ENCODE assay signal across 1 fruit fly cellular context in genomic region chr3R:8354458-8354857, dm6.
TF ChIP-seq lines count a peak whose summit lies in the region.

No protein-coding gene starts in this region.

TF ChIP-seq in whole organism, embryonic, 481 proteins besides CTCF, POLR2A, EP300 and RAD21 (continued from another document):
- TF ChIP-seq CG31224 (GFP tag; IDR thresholded peaks at IDR 0.05; lab: Robert Waterston, UW) (peak; percentile 40; the same call in 1 of the 2 replicates), Ada2b (GFP tag; IDR thresholded peaks at IDR 0.05; lab: Robert Waterston, UW) (peak; percentile 73), bigmax (GFP tag; optimal IDR thresholded peaks at IDR 0.05; lab: Kevin White, UChicago) (no peak), CG7372 (GFP tag; IDR thresholded peaks at IDR 0.05; lab: Robert Waterston, UW) (peak; percentile 9; the same call in 1 of the 2 replicates), Neu2 (GFP tag; optimal IDR thresholded peaks at IDR 0.05; lab: Kevin White, UChicago; ENCODE audit: borderline replicate concordance) (no peak), ftz-f1 (GFP tag; optimal IDR thresholded peaks at IDR 0.05; lab: Kevin White, UChicago) (peak; percentile 1), CG9215 (GFP tag; IDR thresholded peaks at IDR 0.05; lab: Robert Waterston, UW) (peak; percentile 21; the same call in 1 of the 2 replicates), bab2 (GFP tag; optimal IDR thresholded peaks at IDR 0.05; lab: Kevin White, UChicago) (peak; percentile 16), E2f2 (GFP tag; IDR thresholded peaks at IDR 0.05; lab: Robert Waterston, UW) (peak; percentile 28; the same call in 1 of the 2 replicates), CG18599 (GFP tag; optimal IDR thresholded peaks at IDR 0.05; lab: Kevin White, UChicago) (peak; percentile 67), CG8478 (optimal IDR thresholded peaks at IDR 0.05; lab: Kevin White, UChicago) (no peak), CG9932 (GFP tag; IDR thresholded peaks at IDR 0.05; lab: Robert Waterston, UW) (peak; percentile 71), jumu (GFP tag; optimal IDR thresholded peaks at IDR 0.05; lab: Kevin White, UChicago) (no peak), CG14667 (GFP tag; IDR thresholded peaks at IDR 0.05; lab: Robert Waterston, UW) (peak; percentile 55; the same call in 1 of the 2 replicates), CG10462 (GFP tag; optimal IDR thresholded peaks at IDR 0.05; lab: Kevin White, UChicago) (no peak), CG2889 (GFP tag; IDR thresholded peaks at IDR 0.05; lab: Robert Waterston, UW) (no peak; the same call in 2 of the 3 replicates), nerfin-1 (tag; optimal IDR thresholded peaks at IDR 0.05; lab: Kevin White, UChicago) (peak; percentile 16), Chrac-16 (GFP tag; optimal IDR thresholded peaks at IDR 0.05; lab: Kevin White, UChicago) (peak; percentile 10), CG10543 (GFP tag; optimal IDR thresholded peaks at IDR 0.05; lab: Kevin White, UChicago) (peak; percentile 1), CG10267 (tag; optimal IDR thresholded peaks at IDR 0.05; lab: Kevin White, UChicago) (peak; percentile 1), HLH54F (GFP tag; optimal IDR thresholded peaks at IDR 0.05; lab: Kevin White, UChicago) (peak; percentile 2), ind (GFP tag; optimal IDR thresholded peaks at IDR 0.05; lab: Kevin White, UChicago) (peak; percentile 40), row (GFP tag; IDR thresholded peaks at IDR 0.05; lab: Robert Waterston, UW) (peak; percentile 77), CG4282 (GFP tag; optimal IDR thresholded peaks at IDR 0.05; lab: Kevin White, UChicago) (no peak), CG32532 (GFP tag; IDR thresholded peaks at IDR 0.05; lab: Robert Waterston, UW) (peak; percentile 73), MTF-1 (GFP tag; optimal IDR thresholded peaks at IDR 0.05; lab: Kevin White, UChicago; ENCODE audit: borderline replicate concordance) (peak; percentile 21), Poxn (GFP tag; IDR thresholded peaks at IDR 0.05; lab: Robert Waterston, UW) (0 out of 2 replicates have a peak, but pooled peaks have one; percentile 14), Ravus (GFP tag; IDR thresholded peaks at IDR 0.05; lab: Robert Waterston, UW) (peak; percentile 59), sug (tag; optimal IDR thresholded peaks at IDR 0.05; lab: Kevin White, UChicago) (peak; percentile 73), vfl (GFP tag; optimal IDR thresholded peaks at IDR 0.05; lab: Kevin White, UChicago) (peak; percentile 10), gce (GFP tag; IDR thresholded peaks at IDR 0.05; lab: Robert Waterston, UW) (peak; percentile 69; the same call in 2 of the 3 replicates), Rx (GFP tag; IDR thresholded peaks at IDR 0.05; lab: Robert Waterston, UW) (peak; percentile 61), sob (GFP tag; IDR thresholded peaks at IDR 0.05; lab: Robert Waterston, UW) (peak; percentile 62), CG7745 (tag; optimal IDR thresholded peaks at IDR 0.05; lab: Kevin White, UChicago) (no peak), D19A (tag; optimal IDR thresholded peaks at IDR 0.05; lab: Kevin White, UChicago) (peak; percentile 25), CG14014 (GFP tag; IDR thresholded peaks at IDR 0.05; lab: Robert Waterston, UW) (peak; percentile 59; the same call in 1 of the 2 replicates), CG7839 (tag; optimal IDR thresholded peaks at IDR 0.05; lab: Kevin White, UChicago) (peak; percentile 57), bsh (GFP tag; optimal IDR thresholded peaks at IDR 0.05; lab: Kevin White, UChicago) (peak in 1 of 2 experiments; percentile 55), CG14710 (tag; optimal IDR thresholded peaks at IDR 0.05; lab: Kevin White, UChicago) (no peak), Nf-YC (tag; optimal IDR thresholded peaks at IDR 0.05; lab: Kevin White, UChicago) (no peak), ken (GFP tag; IDR thresholded peaks at IDR 0.05; lab: Robert Waterston, UW) (0 out of 3 replicates have a peak, but pooled peaks have one; percentile 57), E2f1 (GFP tag; IDR thresholded peaks at IDR 0.05; lab: Robert Waterston, UW) (peak; percentile 38; the same call in 1 of the 2 replicates), CG8924 (tag; optimal IDR thresholded peaks at IDR 0.05; lab: Kevin White, UChicago) (peak; percentile 14), pnt (GFP tag; optimal IDR thresholded peaks at IDR 0.05; lab: Kevin White, UChicago) (no peak), CG3407 (GFP tag; optimal IDR thresholded peaks at IDR 0.05; lab: Kevin White, UChicago) (peak; percentile 39), tx (GFP tag; optimal IDR thresholded peaks at IDR 0.05; lab: Kevin White, UChicago) (no peak), CG3847 (GFP tag; IDR thresholded peaks at IDR 0.05; lab: Robert Waterston, UW) (peak; percentile 52; the same call in 1 of the 2 replicates), pita (GFP tag; optimal IDR thresholded peaks at IDR 0.05; lab: Kevin White, UChicago) (no peak), pan (optimal IDR thresholded peaks at IDR 0.05; lab: Kevin White, UChicago) (no peak), pan (GFP tag; optimal IDR thresholded peaks at IDR 0.05 in 1 of 2, IDR thresholded peaks at IDR 0.05 in 1 of 2) (peak in 1 of 2 experiments; percentile 80), ara (GFP tag; IDR thresholded peaks at IDR 0.05; lab: Robert Waterston, UW) (peak; percentile 23; the same call in 1 of the 2 replicates), wdn (GFP tag; IDR thresholded peaks at IDR 0.05; lab: Robert Waterston, UW) (peak; percentile 25; the same call in 1 of the 2 replicates), Mes4 (GFP tag; optimal IDR thresholded peaks at IDR 0.05; lab: Kevin White, UChicago) (no peak)
